Worm (Caenorhabditis elegans) whole organism, early embryonic: ENCODE results near the gene Y43F8C.7.

Source experiments
- B0310.2 ChIP-seq: sonication (generic microtip); optimal IDR thresholded peaks from 2 replicates; lab custom pipeline; 2016; ENCODE audit warnings: mild to moderate bottlenecking, missing genetic modification characterization, missing compliant biosample characterization
- aly-1 ChIP-seq: sonication (generic microtip); optimal IDR thresholded peaks from 2 replicates; lab custom pipeline; 2016; ENCODE audit warnings: missing genetic modification characterization, missing compliant biosample characterization
- ama-1 ChIP-seq: fragments of 150-350 bp; optimal IDR thresholded peaks from 2 replicates; lab custom pipeline; 2014
- flt-1 ChIP-seq: fragments of 200-800 bp; sonication (Bioruptor generic); IDR thresholded peaks from 2 replicates; pipeline ENCODE4 v1.3.6; 2022; ENCODE audit warnings: missing genetic modification characterization, missing compliant biosample characterization
- pes-1 ChIP-seq: fragments of 200-800 bp; sonication (Bioruptor generic); IDR thresholded peaks from 2 replicates; pipeline ENCODE4 v1.3.6; 2022; ENCODE audit warnings: missing genetic modification reagents, missing genetic modification characterization, missing compliant biosample characterization
- tbx-37 ChIP-seq: fragments of 200-800 bp; sonication (Bioruptor generic); conservative IDR thresholded peaks from 2 replicates; pipeline ENCODE4 v1.3.6; 2022; ENCODE audit warnings: missing genetic modification reagents, missing genetic modification characterization, missing compliant biosample characterization
- tra-4 ChIP-seq: sonication (generic microtip); optimal IDR thresholded peaks from 2 replicates; lab custom pipeline; 2017; ENCODE audit warnings: missing genetic modification characterization, missing compliant biosample characterization

- TF ChIP-seq aly-1 (tag; lab: Kevin White, UChicago) = no peak
- no peak for TF ChIP-seq ama-1 (lab: Kevin White, UChicago)
- no peak for TF ChIP-seq flt-1 (GFP tag; lab: Robert Waterston, UW)
- no peak for TF ChIP-seq pes-1 (GFP tag; lab: Robert Waterston, UW)
- TF ChIP-seq tbx-37 (GFP tag; lab: Robert Waterston, UW) = no peak
- TF ChIP-seq tra-4 (tag; lab: Kevin White, UChicago) = no peak
- no peak for TF ChIP-seq B0310.2 (tag; lab: Kevin White, UChicago)
These were observed 18.1 kb downstream of the Y43F8C.7 start for ce11 chrV:19625719-19626118.
